Worm (Caenorhabditis elegans) whole organism, L1 larva: Measurements from ENCODE around the gene C34C12.8.

Experiments
- C16A3.4 ChIP-seq: fragments of 150-350 bp; optimal IDR thresholded peaks from 2 replicates; lab custom pipeline; 2014; ENCODE audit warnings: missing biosample characterization, missing genetic modification characterization
- F16B12.6 ChIP-seq: fragments of 150-350 bp; optimal IDR thresholded peaks from 2 replicates; lab custom pipeline; 2014; ENCODE audit warnings: missing biosample characterization, missing genetic modification characterization
- aly-2 ChIP-seq: fragments of 150-350 bp; optimal IDR thresholded peaks from 2 replicates; lab custom pipeline; 2014; ENCODE audit warnings: missing biosample characterization, missing genetic modification characterization
- blmp-1 ChIP-seq: fragments of 150-350 bp; optimal IDR thresholded peaks from 2 replicates; lab custom pipeline; 2014; ENCODE audit warnings: missing biosample characterization, missing genetic modification characterization
- ceh-82 ChIP-seq, 3 experiments: fragments of 150-350 bp in 1 of 3; sonication (generic microtip) in 2 of 3; optimal IDR thresholded peaks; 2 replicates each; lab custom pipeline; 2014 to 2017; ENCODE audit warnings: missing biosample characterization in 3 of 3, missing genetic modification characterization in 3 of 3
- ces-1 ChIP-seq: fragments of 150-350 bp; optimal IDR thresholded peaks from 2 replicates; lab custom pipeline; 2014; ENCODE audit warnings: missing biosample characterization, missing genetic modification reagents, missing genetic modification characterization
- dpl-1 ChIP-seq, 3 experiments: fragments of 150-350 bp in 2 of 3; sonication (generic microtip) in 1 of 3; optimal IDR thresholded peaks; 2 replicates each; lab custom pipeline; 2014 to 2017; ENCODE audit warnings: missing biosample characterization in 3 of 3, missing genetic modification characterization in 3 of 3, missing genetic modification reagents in 3 of 3
- efl-1 ChIP-seq, 4 experiments: fragments of 150-350 bp; optimal IDR thresholded peaks in 3 of 4; peaks in 1 of 4; 1 replicate in 1 of 4; 2 replicates in 3 of 4; lab custom pipeline; 2014; ENCODE audit warnings: missing biosample characterization in 2 of 4, missing genetic modification characterization in 2 of 4, missing genetic modification reagents in 2 of 4
- efl-3 ChIP-seq: fragments of 200-800 bp; sonication (Bioruptor generic); optimal IDR thresholded peaks from 2 replicates; lab custom pipeline; 2018; ENCODE audit warnings: mild to moderate bottlenecking, missing genetic modification characterization, missing compliant biosample characterization
- egl-27 ChIP-seq, 2 experiments: fragments of 150-350 bp in 1 of 2; sonication (generic microtip); optimal IDR thresholded peaks; 3 replicates each; lab custom pipeline; 2017 to 2018; ENCODE audit warnings: missing biosample characterization in 2 of 2, missing genetic modification characterization in 2 of 2, missing genetic modification reagents in 2 of 2
- elt-2 ChIP-seq: sonication (generic microtip); optimal IDR thresholded peaks from 2 replicates; lab custom pipeline; 2016; ENCODE audit warnings: missing genetic modification characterization, mild to moderate bottlenecking, inconsistent platforms, missing compliant biosample characterization, missing genetic modification reagents
- elt-3 ChIP-seq, 6 experiments: fragments of 150-350 bp in 1 of 6; sonication (generic microtip); optimal IDR thresholded peaks; 2 replicates each; lab custom pipeline; 2017 to 2018; ENCODE audit warnings: missing biosample characterization in 6 of 6, missing genetic modification characterization in 6 of 6, inconsistent platforms in 1 of 6
- fkh-10 ChIP-seq: sonication (generic microtip); optimal IDR thresholded peaks from 2 replicates; lab custom pipeline; 2017; ENCODE audit warnings: missing biosample characterization, missing genetic modification reagents, missing genetic modification characterization
- fkh-4 ChIP-seq: sonication (generic microtip); optimal IDR thresholded peaks from 2 replicates; lab custom pipeline; 2016; ENCODE audit warnings: missing compliant biosample characterization, missing genetic modification characterization, borderline replicate concordance
- fkh-8 ChIP-seq: sonication (generic microtip); optimal IDR thresholded peaks from 2 replicates; lab custom pipeline; 2016; ENCODE audit warnings: mild to moderate bottlenecking, missing genetic modification characterization, missing compliant biosample characterization
- hlh-4 ChIP-seq: sonication (generic microtip); optimal IDR thresholded peaks from 2 replicates; lab custom pipeline; 2016; ENCODE audit warnings: mild to moderate bottlenecking, missing genetic modification characterization, missing compliant biosample characterization
- hpl-2 ChIP-seq: fragments of 150-350 bp; optimal IDR thresholded peaks from 2 replicates; lab custom pipeline; 2014; ENCODE audit warnings: missing biosample characterization, missing genetic modification reagents, missing genetic modification characterization
- irx-1 ChIP-seq: sonication (generic microtip); optimal IDR thresholded peaks from 2 replicates; lab custom pipeline; 2016; ENCODE audit warnings: missing genetic modification characterization, missing compliant biosample characterization
- jun-1 ChIP-seq: fragments of 150-350 bp; optimal IDR thresholded peaks from 2 replicates; lab custom pipeline; 2014; ENCODE audit warnings: missing biosample characterization, missing genetic modification reagents, missing genetic modification characterization
- lin-13 ChIP-seq: fragments of 150-350 bp; optimal IDR thresholded peaks from 2 replicates; lab custom pipeline; 2014; ENCODE audit warnings: missing biosample characterization, missing genetic modification reagents, missing genetic modification characterization
- lin-14 ChIP-seq: fragments of 200-800 bp; sonication (Bioruptor generic); optimal IDR thresholded peaks from 2 replicates; lab custom pipeline; 2018; ENCODE audit warnings: mild to moderate bottlenecking, missing genetic modification characterization, moderate library complexity, missing compliant biosample characterization
- lin-39 ChIP-seq: fragments of 150-350 bp; optimal IDR thresholded peaks from 2 replicates; lab custom pipeline; 2014; ENCODE audit warnings: missing biosample characterization, missing genetic modification reagents, missing genetic modification characterization
- lir-3 ChIP-seq: sonication (generic microtip); optimal IDR thresholded peaks from 2 replicates; lab custom pipeline; 2016; ENCODE audit warnings: mild to moderate bottlenecking, missing genetic modification characterization, moderate library complexity, missing compliant biosample characterization; ENCODE audit not compliant: poor library complexity
- lsy-2 ChIP-seq, 2 experiments: fragments of 150-350 bp; optimal IDR thresholded peaks; 2 replicates each; lab custom pipeline; 2014; ENCODE audit warnings: missing biosample characterization in 2 of 2, missing genetic modification characterization in 2 of 2
- mab-9 ChIP-seq: fragments of 200-800 bp; sonication (Bioruptor generic); IDR thresholded peaks from 2 replicates; pipeline ENCODE4 v1.3.6; 2022; ENCODE audit warnings: missing genetic modification reagents, missing genetic modification characterization, missing compliant biosample characterization
- mef-2 ChIP-seq: fragments of 150-350 bp; optimal IDR thresholded peaks from 2 replicates; lab custom pipeline; 2014; ENCODE audit warnings: missing biosample characterization, missing genetic modification characterization
- nhr-19 ChIP-seq: fragments of 200-800 bp; sonication (Bioruptor generic); conservative IDR thresholded peaks from 2 replicates; pipeline ENCODE4 v1.3.6; 2022; ENCODE audit warnings: missing genetic modification characterization, missing compliant biosample characterization
- nhr-20 ChIP-seq: sonication (generic microtip); optimal IDR thresholded peaks from 2 replicates; lab custom pipeline; 2016; ENCODE audit warnings: mild to moderate bottlenecking, missing genetic modification characterization, missing compliant biosample characterization
- nhr-237 ChIP-seq: fragments of 150-350 bp; optimal IDR thresholded peaks from 2 replicates; lab custom pipeline; 2014; ENCODE audit warnings: missing biosample characterization, missing genetic modification characterization
- nhr-28 ChIP-seq: fragments of 150-350 bp; optimal IDR thresholded peaks from 2 replicates; lab custom pipeline; 2014; ENCODE audit warnings: missing biosample characterization, missing genetic modification characterization
- nhr-71 ChIP-seq: sonication (generic microtip); optimal IDR thresholded peaks from 2 replicates; lab custom pipeline; 2016; ENCODE audit warnings: mild to moderate bottlenecking, missing genetic modification characterization, moderate library complexity, missing compliant biosample characterization
- nhr-76 ChIP-seq: sonication (generic microtip); optimal IDR thresholded peaks from 2 replicates; lab custom pipeline; 2017; ENCODE audit warnings: missing biosample characterization, missing genetic modification characterization
- nhr-77 ChIP-seq: fragments of 150-350 bp; optimal IDR thresholded peaks from 2 replicates; lab custom pipeline; 2014; ENCODE audit warnings: missing biosample characterization, missing genetic modification characterization
- nhr-84 ChIP-seq: sonication (generic microtip); optimal IDR thresholded peaks from 2 replicates; lab custom pipeline; 2017; ENCODE audit warnings: missing biosample characterization, missing genetic modification characterization
- nhr-85 ChIP-seq: sonication (generic microtip); peaks from one replicate; lab custom pipeline; 2016; ENCODE audit warnings: missing genetic modification characterization, inconsistent platforms, missing compliant biosample characterization
- nhr-90 ChIP-seq: sonication (generic microtip); optimal IDR thresholded peaks from 2 replicates; lab custom pipeline; 2016; ENCODE audit warnings: mild to moderate bottlenecking, missing genetic modification characterization, missing compliant biosample characterization; ENCODE audit not compliant: poor library complexity
- pag-3 ChIP-seq: sonication (generic microtip); optimal IDR thresholded peaks from 2 replicates; lab custom pipeline; 2017; ENCODE audit warnings: missing genetic modification characterization, mild to moderate bottlenecking, missing compliant biosample characterization, antibody characterized with exemption, borderline replicate concordance; ENCODE audit not compliant: insufficient read depth
- rnt-1 ChIP-seq: sonication (generic microtip); optimal IDR thresholded peaks from 2 replicates; lab custom pipeline; 2016; ENCODE audit warnings: mild to moderate bottlenecking, missing genetic modification characterization, moderate library complexity, missing compliant biosample characterization
- snpc-4 ChIP-seq: fragments of 150-350 bp; optimal IDR thresholded peaks from 2 replicates; lab custom pipeline; 2014; ENCODE audit warnings: missing biosample characterization, missing genetic modification characterization
- tbx-2 ChIP-seq: sonication (generic microtip); optimal IDR thresholded peaks from 2 replicates; lab custom pipeline; 2016; ENCODE audit warnings: missing genetic modification characterization, missing compliant biosample characterization
- unc-130 ChIP-seq: fragments of 150-350 bp; optimal IDR thresholded peaks from 2 replicates; lab custom pipeline; 2017; ENCODE audit warnings: missing biosample characterization, missing genetic modification characterization, inconsistent platforms
- unc-30 ChIP-seq: sonication (generic microtip); optimal IDR thresholded peaks from 2 replicates; lab custom pipeline; 2017; ENCODE audit warnings: missing biosample characterization, missing genetic modification characterization
- unc-62 ChIP-seq: fragments of 150-350 bp; optimal IDR thresholded peaks from 2 replicates; lab custom pipeline; 2014; ENCODE audit warnings: missing biosample characterization, missing genetic modification reagents, missing genetic modification characterization
- unc-86 ChIP-seq: sonication (generic microtip); optimal IDR thresholded peaks from 2 replicates; lab custom pipeline; 2016; ENCODE audit warnings: missing genetic modification characterization, missing compliant biosample characterization
- unc-98 ChIP-seq: fragments of 200-800 bp; sonication (Bioruptor generic); IDR thresholded peaks from 2 replicates; pipeline ENCODE4 v1.3.6; 2022; ENCODE audit warnings: missing genetic modification characterization, missing compliant biosample characterization
- xbp-1 ChIP-seq: sonication (generic microtip); optimal IDR thresholded peaks from 2 replicates; lab custom pipeline; 2016; ENCODE audit warnings: missing genetic modification characterization, missing compliant biosample characterization
- ztf-11 ChIP-seq, 2 experiments: sonication (generic microtip); optimal IDR thresholded peaks; 2 replicates each; lab custom pipeline; 2016 to 2017; ENCODE audit warnings: missing genetic modification characterization in 2 of 2, missing biosample characterization in 1 of 2, missing compliant biosample characterization in 1 of 2
- ztf-4 ChIP-seq: fragments of 150-350 bp; optimal IDR thresholded peaks from 2 replicates; lab custom pipeline; 2014; ENCODE audit warnings: missing biosample characterization, missing genetic modification characterization

Gene C34C12.8

ce11 chrIII:3435152-3435551 is 25.1 kb upstream of the C34C12.8 start:
- peak; percentile 83 for TF ChIP-seq nhr-85 (tag; lab: Kevin White, UChicago)
- TF ChIP-seq C16A3.4 = no peak
- TF ChIP-seq unc-30 (tag; lab: Kevin White, UChicago) = no peak
- no peak for TF ChIP-seq mef-2 (tag; lab: Kevin White, UChicago)
- no peak for TF ChIP-seq nhr-19
- no peak for TF ChIP-seq egl-27 (tag; optimal IDR thresholded peaks at IDR 0.05; lab: Kevin White, UChicago)
- no peak for TF ChIP-seq fkh-10 (GFP tag; lab: Kevin White, UChicago)
- TF ChIP-seq nhr-84 = no peak
- TF ChIP-seq fkh-8 = no peak
- TF ChIP-seq aly-2 = no peak
- TF ChIP-seq unc-86 (tag; lab: Kevin White, UChicago) = no peak
- no peak for TF ChIP-seq lin-13 (GFP tag; lab: Kevin White, UChicago)
- no peak for TF ChIP-seq irx-1 (tag; lab: Kevin White, UChicago)
- TF ChIP-seq pag-3 (tag; lab: Kevin White, UChicago) = no peak
- no peak for TF ChIP-seq nhr-28
- TF ChIP-seq nhr-77 = no peak
- no peak for TF ChIP-seq lsy-2 (tag; optimal IDR thresholded peaks at IDR 0.05; lab: Kevin White, UChicago)
- no peak for TF ChIP-seq lin-39
- TF ChIP-seq jun-1 = no peak
- peak; percentile 0 for TF ChIP-seq nhr-90 (tag; lab: Kevin White, UChicago)
- no peak for TF ChIP-seq xbp-1 (tag; lab: Kevin White, UChicago)
- TF ChIP-seq dpl-1 (GFP tag; optimal IDR thresholded peaks at IDR 0.05; lab: Kevin White, UChicago) = no peak
- peak in 5 of 6 experiments; percentile 37 to 92 (median 44) for TF ChIP-seq elt-3 (tag; optimal IDR thresholded peaks at IDR 0.05; lab: Kevin White, UChicago)
- no peak for TF ChIP-seq snpc-4 (tag; lab: Kevin White, UChicago)
- TF ChIP-seq fkh-4 (tag; lab: Kevin White, UChicago) = no peak
- TF ChIP-seq unc-62 = no peak
- TF ChIP-seq blmp-1 (tag; lab: Kevin White, UChicago) = peak; percentile 70
- TF ChIP-seq hpl-2 (GFP tag; lab: Kevin White, UChicago) = no peak
- TF ChIP-seq ces-1 (GFP tag; lab: Kevin White, UChicago) = no peak
- no peak for TF ChIP-seq hlh-4
- peak; percentile 46 for TF ChIP-seq elt-2 (tag; lab: Kevin White, UChicago)
- TF ChIP-seq ztf-11 (tag; optimal IDR thresholded peaks at IDR 0.05; lab: Kevin White, UChicago) = no peak
- TF ChIP-seq efl-1 (optimal IDR thresholded peaks at IDR 0.05; lab: Kevin White, UChicago) = no peak
- no peak for TF ChIP-seq efl-1 (GFP tag; optimal IDR thresholded peaks at IDR 0.05 in 1 of 2; lab: Kevin White, UChicago)
- TF ChIP-seq ztf-4 (tag; lab: Kevin White, UChicago) = no peak
- no peak for TF ChIP-seq efl-3
- no peak for TF ChIP-seq nhr-76 (tag; lab: Kevin White, UChicago)
- TF ChIP-seq F16B12.6 (tag; lab: Kevin White, UChicago) = no peak
- TF ChIP-seq ceh-82 (tag; optimal IDR thresholded peaks at IDR 0.05; lab: Kevin White, UChicago) = no peak
- TF ChIP-seq unc-98 (GFP tag; lab: Robert Waterston, UW) = no peak
- TF ChIP-seq nhr-71 (tag; lab: Kevin White, UChicago) = peak; percentile 41
- no peak for TF ChIP-seq nhr-237 (tag; lab: Kevin White, UChicago)
- no peak for TF ChIP-seq mab-9
- TF ChIP-seq lin-14 = peak; percentile 53
- no peak for TF ChIP-seq rnt-1 (tag; lab: Kevin White, UChicago)
- TF ChIP-seq lir-3 = no peak
- TF ChIP-seq tbx-2 (tag; lab: Kevin White, UChicago) = no peak
- TF ChIP-seq unc-130 (tag; lab: Kevin White, UChicago) = no peak
- peak; percentile 34 for TF ChIP-seq nhr-20 (tag; lab: Kevin White, UChicago)
